Fruit fly (Drosophila melanogaster): Measurements from ENCODE around the gene CG7560.
A peak's percentile ranks its signal among the peaks of the same experiment; 100 is the strongest.

The CG7560 gene

DNA sequence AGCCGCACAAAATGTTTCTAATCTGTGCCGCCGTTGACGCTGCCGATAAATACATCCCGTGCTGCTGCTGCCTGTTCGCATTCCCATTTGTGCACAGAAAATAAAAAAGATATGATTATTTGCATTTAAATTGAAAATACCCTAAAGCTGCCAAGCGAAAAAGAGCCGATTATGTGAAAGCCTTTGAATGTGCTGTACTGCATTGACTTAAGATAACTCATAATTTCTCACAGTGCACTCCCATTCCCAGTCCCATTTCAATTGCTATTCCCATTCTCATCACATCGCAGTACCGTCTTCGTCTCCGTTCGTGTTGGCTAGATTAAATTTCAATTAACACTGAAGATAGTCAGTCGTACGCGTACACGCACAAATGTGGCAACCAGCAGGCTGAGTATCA is 24.0 kb downstream of the CG7560 start (continued):
- TF ChIP-seq CG9817 (tag; optimal IDR thresholded peaks at IDR 0.05) (peak; percentile 11), nom (GFP tag; optimal IDR thresholded peaks at IDR 0.05) (no peak), Stat92E (GFP tag; optimal IDR thresholded peaks at IDR 0.05) (no peak), Awh (GFP tag; IDR thresholded peaks at IDR 0.05) (no peak), Dref (GFP tag; IDR thresholded peaks at IDR 0.05) (no peak), CG12155 (GFP tag; optimal IDR thresholded peaks at IDR 0.05) (peak; percentile 21), ham (GFP tag; IDR thresholded peaks at IDR 0.05) (no peak), CHES-1-like (GFP tag; optimal IDR thresholded peaks at IDR 0.05) (peak; percentile 33), p53 (GFP tag; optimal IDR thresholded peaks at IDR 0.05) (peak; percentile 16), repo (GFP tag; optimal IDR thresholded peaks at IDR 0.05) (peak; percentile 42), Dfd (GFP tag; optimal IDR thresholded peaks at IDR 0.05) (no peak), Atf6 (GFP tag; IDR thresholded peaks at IDR 0.05) (peak; percentile 65; the same call in 1 of the 2 replicates), Eip74EF (GFP tag; optimal IDR thresholded peaks at IDR 0.05) (no peak), CG30431 (GFP tag; optimal IDR thresholded peaks at IDR 0.05) (peak; percentile 31), wor (GFP tag; IDR thresholded peaks at IDR 0.05) (peak; percentile 54), lab (GFP tag; optimal IDR thresholded peaks at IDR 0.05) (peak; percentile 67), psq (GFP tag; optimal IDR thresholded peaks at IDR 0.05) (no peak), CG9797 (GFP tag; optimal IDR thresholded peaks at IDR 0.05) (no peak), mirr (GFP tag; optimal IDR thresholded peaks at IDR 0.05) (no peak), corto (GFP tag; optimal IDR thresholded peaks at IDR 0.05) (no peak), CTCF (GFP tag; optimal IDR thresholded peaks at IDR 0.05) (no peak), CG16779 (GFP tag; IDR thresholded peaks at IDR 0.05) (no peak), dpn (GFP tag; optimal IDR thresholded peaks at IDR 0.05) (peak; percentile 32 to 44), Rfx (GFP tag; IDR thresholded peaks at IDR 0.05) (peak; percentile 69), Mes4 (GFP tag; optimal IDR thresholded peaks at IDR 0.05) (peak; percentile 40), CG12071 (GFP tag; optimal IDR thresholded peaks at IDR 0.05) (no peak), CG17359 (tag; optimal IDR thresholded peaks at IDR 0.05) (peak; percentile 52), CG15696 (tag; optimal IDR thresholded peaks at IDR 0.05) (no peak), CG1832 (GFP tag; optimal IDR thresholded peaks at IDR 0.05) (no peak), CG42726 (GFP tag; IDR thresholded peaks at IDR 0.05; ENCODE audit: partially characterized antibody) (no peak), ftz-f1 (GFP tag; optimal IDR thresholded peaks at IDR 0.05) (no peak), CG6272 (GFP tag; IDR thresholded peaks at IDR 0.05) (0 out of 2 replicates have a peak, but pooled peaks have one; percentile 45), CG4617 (GFP tag; optimal IDR thresholded peaks at IDR 0.05; ENCODE audit: borderline replicate concordance) (no peak), Bgb (GFP tag; IDR thresholded peaks at IDR 0.05; ENCODE audit: partially characterized antibody) (no peak), Fer1 (GFP tag; optimal IDR thresholded peaks at IDR 0.05) (peak; percentile 39), CG33213 (GFP tag; optimal IDR thresholded peaks at IDR 0.05) (peak; percentile 12), croc (GFP tag; conservative IDR thresholded peaks at IDR 0.05) (peak; percentile 41; the same call in 2 of the 3 replicates), CG15011 (GFP tag; optimal IDR thresholded peaks at IDR 0.05) (peak; percentile 15), CG12942 (GFP tag; optimal IDR thresholded peaks at IDR 0.05) (no peak), CG13624 (GFP tag; optimal IDR thresholded peaks at IDR 0.05) (peak; percentile 61), crc (GFP tag; optimal IDR thresholded peaks at IDR 0.05) (no peak), oc (tag; optimal IDR thresholded peaks at IDR 0.05) (no peak), CG12744 (GFP tag; optimal IDR thresholded peaks at IDR 0.05) (peak; percentile 8), NFAT (GFP tag; IDR thresholded peaks at IDR 0.05) (no peak), CG10543 (GFP tag; optimal IDR thresholded peaks at IDR 0.05) (no peak), so (GFP tag; IDR thresholded peaks at IDR 0.05) (peak; percentile 69; the same call in 1 of the 3 replicates), Sry-δ (GFP tag; optimal IDR thresholded peaks at IDR 0.05) (peak; percentile 41), CG4328 (GFP tag; optimal IDR thresholded peaks at IDR 0.05) (no peak), CG15479 (GFP tag; optimal IDR thresholded peaks at IDR 0.05) (no peak), Side (GFP tag; optimal IDR thresholded peaks at IDR 0.05) (no peak), shn (GFP tag; optimal IDR thresholded peaks at IDR 0.05) (peak; percentile 10)
